Worm (Caenorhabditis elegans) whole organism, L2 larva: ENCODE results near the gene umps-1.

ENCODE experiments used
- F13H6.1 ChIP-seq: sonication (generic microtip); optimal IDR thresholded peaks from 2 replicates; lab custom pipeline; 2016; ENCODE audit warnings: missing genetic modification characterization, missing compliant biosample characterization
- alr-1 ChIP-seq: fragments of 150-350 bp; optimal IDR thresholded peaks from 2 replicates; lab custom pipeline; 2014; ENCODE audit warnings: missing biosample characterization, missing genetic modification characterization
- aly-2 ChIP-seq: fragments of 150-350 bp; optimal IDR thresholded peaks from 2 replicates; lab custom pipeline; 2014; ENCODE audit warnings: missing biosample characterization, missing genetic modification characterization
- elt-1 ChIP-seq: fragments of 150-350 bp; optimal IDR thresholded peaks from 2 replicates; lab custom pipeline; 2014; ENCODE audit warnings: missing biosample characterization, missing genetic modification characterization
- lsy-2 ChIP-seq, 2 experiments: fragments of 150-350 bp in 1 of 2; sonication (generic microtip) in 1 of 2; optimal IDR thresholded peaks; 2 replicates each; lab custom pipeline; 2014 to 2017; ENCODE audit warnings: missing biosample characterization in 2 of 2, missing genetic modification characterization in 2 of 2
- mdl-1 ChIP-seq, 2 experiments: fragments of 150-350 bp in 1 of 2; sonication (generic microtip) in 1 of 2; optimal IDR thresholded peaks; 2 replicates each; lab custom pipeline; 2017; ENCODE audit warnings: missing biosample characterization in 2 of 2, missing genetic modification characterization in 2 of 2
- nhr-23 ChIP-seq: fragments of 150-350 bp; optimal IDR thresholded peaks from 2 replicates; lab custom pipeline; 2014; ENCODE audit warnings: missing biosample characterization, missing genetic modification reagents, missing genetic modification characterization
- nhr-25 ChIP-seq: fragments of 150-350 bp; sonication (generic microtip); optimal IDR thresholded peaks from 3 replicates; lab custom pipeline; 2014; ENCODE audit warnings: missing biosample characterization, missing genetic modification characterization
- skn-1 ChIP-seq: sonication (generic microtip); optimal IDR thresholded peaks from 2 replicates; lab custom pipeline; 2017; ENCODE audit warnings: missing biosample characterization, missing genetic modification characterization
- snpc-4 ChIP-seq: fragments of 150-350 bp; optimal IDR thresholded peaks from 2 replicates; lab custom pipeline; 2014; ENCODE audit warnings: missing biosample characterization, missing genetic modification characterization
- unc-62 ChIP-seq: fragments of 150-350 bp; optimal IDR thresholded peaks from 2 replicates; lab custom pipeline; 2014; ENCODE audit warnings: missing biosample characterization, missing genetic modification reagents, missing genetic modification characterization
- ztf-11 ChIP-seq: sonication (generic microtip); optimal IDR thresholded peaks from 2 replicates; lab custom pipeline; 2017; ENCODE audit warnings: missing biosample characterization, missing genetic modification characterization

DNA sequence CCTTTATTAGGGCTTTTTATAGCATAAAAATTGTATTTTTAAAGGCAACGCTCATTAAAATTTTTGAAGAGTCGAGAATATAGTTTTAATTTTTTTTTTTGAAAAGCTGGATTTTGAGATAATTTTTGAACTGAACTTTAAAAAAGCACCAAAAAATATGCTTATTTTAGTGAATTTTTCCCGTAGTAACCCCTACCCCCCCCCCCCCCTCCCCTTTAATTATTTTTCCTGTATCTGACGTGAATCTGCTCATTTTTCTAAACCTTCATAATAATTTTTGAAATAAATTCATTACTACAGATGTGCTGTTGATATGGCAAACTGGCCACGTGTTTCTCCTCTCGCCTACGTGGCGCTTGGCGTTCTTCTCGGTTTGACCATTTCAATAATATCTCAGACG is 24.0 kb upstream of the umps-1 start, which contains the start of gene C38H2.2:
- TF ChIP-seq snpc-4 (tag; lab: Kevin White, UChicago) (no peak), nhr-25 (tag; lab: Kevin White, UChicago) (no peak), skn-1 (tag; lab: Kevin White, UChicago) (no peak), elt-1 (no peak), aly-2 (tag; lab: Kevin White, UChicago) (no peak), mdl-1 (tag; optimal IDR thresholded peaks at IDR 0.05; lab: Kevin White, UChicago) (no peak), unc-62 (GFP tag; lab: Kevin White, UChicago) (no peak), nhr-23 (tag; lab: Kevin White, UChicago) (no peak), F13H6.1 (no peak), alr-1 (tag; lab: Kevin White, UChicago) (no peak), ztf-11 (tag; lab: Kevin White, UChicago) (no peak), lsy-2 (tag; optimal IDR thresholded peaks at IDR 0.05; lab: Kevin White, UChicago) (no peak)
